Fruit fly (Drosophila melanogaster): ENCODE measurements around the gene yps.

DNA sequence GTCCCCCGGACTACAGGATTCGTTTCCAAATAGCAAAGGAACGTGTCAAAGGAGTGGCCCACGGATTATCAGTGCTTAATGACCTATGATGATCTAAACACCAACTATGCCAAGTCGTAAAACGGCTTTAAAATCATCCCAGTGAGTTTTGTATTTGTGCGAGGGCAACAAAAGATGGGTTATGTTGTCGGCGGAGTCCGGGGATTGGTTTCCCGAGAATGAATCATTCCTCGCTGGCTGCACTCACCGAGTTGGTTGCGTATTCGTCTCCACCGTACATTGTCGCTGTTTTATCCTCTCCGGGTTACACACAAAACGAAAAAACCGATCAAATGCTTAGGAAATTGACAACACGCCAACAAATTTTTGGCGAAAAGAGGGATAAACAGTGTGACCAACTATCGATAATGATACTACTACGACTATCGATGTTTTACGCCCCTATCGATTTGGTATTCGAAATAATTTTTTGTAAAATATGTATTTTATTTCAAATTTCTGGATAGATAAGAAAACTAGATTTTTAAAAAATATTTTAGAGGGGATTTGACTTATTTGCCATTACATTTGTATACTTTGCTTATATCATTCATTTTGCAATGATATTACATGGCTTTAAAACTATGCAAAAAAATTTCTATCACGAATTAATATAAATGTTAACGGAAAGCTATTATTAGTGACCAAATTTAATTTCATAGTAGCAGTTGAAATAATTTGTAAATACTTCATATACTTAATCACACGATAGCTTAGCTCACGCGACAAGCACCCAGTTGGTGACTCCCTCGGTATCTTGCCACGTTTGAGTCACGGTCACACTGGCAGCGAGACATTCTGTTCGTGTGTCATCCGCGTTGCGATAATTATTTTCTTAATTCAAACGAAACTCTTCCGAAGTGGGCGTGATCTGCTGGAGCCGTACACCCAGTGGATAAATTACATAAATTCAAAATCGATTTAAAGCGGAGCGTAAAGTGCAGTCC lies 21.1 kb upstream of the yps start, which contains the start of the genes eIF3l and Nrx-IV:
- TF ChIP-seq bab1 (GFP tag; optimal IDR thresholded peaks at IDR 0.05) (no peak), kay (GFP tag; ENCODE audit: borderline replicate concordance) (no peak), CG5204 (GFP tag; optimal IDR thresholded peaks at IDR 0.05) (no peak), CG11617 (GFP tag; optimal IDR thresholded peaks at IDR 0.05) (no peak)

All from whole organism, adult.